Worm (Caenorhabditis elegans) whole organism, early embryonic: ENCODE data around the gene athp-2.

Experiments
- B0310.2 ChIP-seq: sonication (generic microtip); optimal IDR thresholded peaks from 2 replicates; lab custom pipeline; 2016; ENCODE audit warnings: mild to moderate bottlenecking, missing genetic modification characterization, missing compliant biosample characterization
- aly-1 ChIP-seq: sonication (generic microtip); optimal IDR thresholded peaks from 2 replicates; lab custom pipeline; 2016; ENCODE audit warnings: missing genetic modification characterization, missing compliant biosample characterization
- ama-1 ChIP-seq: fragments of 150-350 bp; optimal IDR thresholded peaks from 2 replicates; lab custom pipeline; 2014
- ceh-36 ChIP-seq: sonication (generic microtip); optimal IDR thresholded peaks from 2 replicates; lab custom pipeline; 2016; ENCODE audit warnings: missing genetic modification characterization, inconsistent platforms, missing compliant biosample characterization
- ets-7 ChIP-seq: sonication (generic microtip); optimal IDR thresholded peaks from 2 replicates; lab custom pipeline; 2016; ENCODE audit warnings: missing genotype, missing genetic modification characterization, missing compliant biosample characterization
- flt-1 ChIP-seq: fragments of 200-800 bp; sonication (Bioruptor generic); IDR thresholded peaks from 2 replicates; pipeline ENCODE4 v1.3.6; 2022; ENCODE audit warnings: missing genetic modification characterization, missing compliant biosample characterization
- hmg-4 ChIP-seq: fragments of 200-800 bp; sonication (Bioruptor generic); optimal IDR thresholded peaks from 2 replicates; lab custom pipeline; 2018; ENCODE audit warnings: mild to moderate bottlenecking, missing genetic modification characterization, missing compliant biosample characterization
- hnd-1 ChIP-seq: sonication (generic microtip); optimal IDR thresholded peaks from 2 replicates; lab custom pipeline; 2016; ENCODE audit warnings: missing genetic modification characterization, missing compliant biosample characterization
- pes-1 ChIP-seq: fragments of 200-800 bp; sonication (Bioruptor generic); IDR thresholded peaks from 2 replicates; pipeline ENCODE4 v1.3.6; 2022; ENCODE audit warnings: missing genetic modification reagents, missing genetic modification characterization, missing compliant biosample characterization
- scrt-1 ChIP-seq: fragments of 200-800 bp; sonication (Bioruptor generic); IDR thresholded peaks from 2 replicates; pipeline ENCODE4 v1.3.6; 2022; ENCODE audit warnings: missing genetic modification characterization, missing compliant biosample characterization
- sea-1 ChIP-seq: fragments of 200-800 bp; sonication (Bioruptor generic); conservative IDR thresholded peaks from 2 replicates; pipeline ENCODE4 v1.3.6; 2022; ENCODE audit warnings: missing genetic modification characterization, missing compliant biosample characterization
- tbx-11 ChIP-seq: fragments of 200-800 bp; sonication (Bioruptor generic); IDR thresholded peaks from 2 replicates; pipeline ENCODE4 v1.3.6; 2022; ENCODE audit warnings: missing genetic modification characterization, missing compliant biosample characterization
- tra-4 ChIP-seq: sonication (generic microtip); optimal IDR thresholded peaks from 2 replicates; lab custom pipeline; 2017; ENCODE audit warnings: missing genetic modification characterization, missing compliant biosample characterization

DNA sequence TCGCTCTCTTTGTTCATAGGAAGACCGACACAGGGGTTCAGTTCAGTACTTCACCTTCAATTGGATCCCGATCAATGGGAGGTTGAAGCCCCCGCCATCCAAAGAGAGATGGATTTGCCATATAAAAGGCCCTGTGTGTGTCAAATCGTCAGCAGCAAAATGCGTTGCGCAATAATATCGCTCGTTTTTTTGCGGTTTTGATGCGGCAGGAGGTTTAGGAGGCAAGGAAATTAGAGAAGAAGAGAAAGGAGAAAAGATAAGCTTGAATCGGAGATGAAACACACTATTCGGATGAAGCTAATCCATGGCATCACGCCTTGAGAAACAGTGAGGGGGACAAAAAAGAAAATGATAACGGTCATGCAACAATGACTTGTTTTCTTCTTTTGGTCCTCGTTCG lies 54.5 kb downstream of the athp-2 start:
- TF ChIP-seq ama-1 (no peak), scrt-1 (GFP tag; lab: Robert Waterston, UW) (no peak), hmg-4 (GFP tag; lab: Kevin White, UChicago) (no peak), ets-7 (tag; lab: Kevin White, UChicago) (no peak), tra-4 (tag; lab: Kevin White, UChicago) (no peak), sea-1 (GFP tag; lab: Robert Waterston, UW) (no peak), ceh-36 (no peak), tbx-11 (no peak), B0310.2 (tag; lab: Kevin White, UChicago) (no peak), aly-1 (tag; lab: Kevin White, UChicago) (no peak), flt-1 (no peak), hnd-1 (no peak), pes-1 (no peak)
